Fruit fly (Drosophila melanogaster) whole organism, embryonic: ENCODE measurements around the gene Rabex-5.

ENCODE experiments used
- Awh ChIP-seq: fragments of 200-800 bp; sonication (Bioruptor generic); IDR thresholded peaks from 2 replicates; pipeline ENCODE4, ENCODE4 v1.3.6; 2022; ENCODE audit warnings: missing biosample characterization, missing genetic modification characterization
- Bdp1 ChIP-seq: fragments of 200-800 bp; sonication (Bioruptor generic); optimal IDR thresholded peaks from 3 replicates; lab custom pipeline; 2016; ENCODE audit warnings: missing biosample characterization, missing genetic modification characterization
- CG10267 ChIP-seq: fragments of 200-800 bp; sonication (Bioruptor generic); optimal IDR thresholded peaks from 2 replicates; lab custom pipeline; 2018; ENCODE audit warnings: missing biosample characterization, mild to moderate bottlenecking, missing genetic modification characterization, moderate library complexity
- CG11247 ChIP-seq: fragments of 200-800 bp; sonication (Bioruptor generic); IDR thresholded peaks from 2 replicates; pipeline ENCODE4 v1.3.6; 2022; ENCODE audit warnings: missing biosample characterization, missing genetic modification characterization
- CG13123 ChIP-seq: fragments of 200-800 bp; sonication (Bioruptor generic); optimal IDR thresholded peaks from 2 replicates; lab custom pipeline; 2016; ENCODE audit warnings: missing biosample characterization, missing genetic modification characterization
- CG14667 ChIP-seq: fragments of 200-800 bp; sonication (Bioruptor generic); IDR thresholded peaks from 2 replicates; pipeline ENCODE4 v1.3.6; 2022; ENCODE audit warnings: missing biosample characterization, missing genetic modification characterization
- CG14860 ChIP-seq: fragments of 200-800 bp; sonication (Bioruptor generic); IDR thresholded peaks from 3 replicates; pipeline ENCODE4 v1.3.6; 2022; ENCODE audit warnings: missing biosample characterization, missing genetic modification characterization; ENCODE audit not compliant: partially characterized antibody
- CG1602 ChIP-seq: fragments of 200-800 bp; sonication (Bioruptor generic); optimal IDR thresholded peaks from 3 replicates; lab custom pipeline; 2016; ENCODE audit warnings: missing biosample characterization, missing genetic modification characterization
- CG17359 ChIP-seq: fragments of 200-800 bp; sonication (Bioruptor generic); optimal IDR thresholded peaks from 3 replicates; lab custom pipeline; 2018; ENCODE audit warnings: missing biosample characterization, mild to moderate bottlenecking, missing genetic modification characterization, moderate library complexity
- CG17568 ChIP-seq: fragments of 200-800 bp; sonication (Bioruptor generic); optimal IDR thresholded peaks from 2 replicates; lab custom pipeline; 2018; ENCODE audit warnings: missing biosample characterization, mild to moderate bottlenecking, missing genetic modification characterization, moderate library complexity
- CG18262 ChIP-seq: fragments of 200-800 bp; optimal IDR thresholded peaks from 3 replicates; lab custom pipeline; 2019; ENCODE audit warnings: missing biosample characterization, mild to moderate bottlenecking, missing genetic modification characterization, moderate library complexity
- CG4424 ChIP-seq: fragments of 200-800 bp; sonication (Bioruptor generic); optimal IDR thresholded peaks from 3 replicates; lab custom pipeline; 2016; ENCODE audit warnings: missing biosample characterization, missing genetic modification characterization
- CG4617 ChIP-seq: fragments of 200-800 bp; sonication (Bioruptor generic); optimal IDR thresholded peaks from 3 replicates; lab custom pipeline; 2016; ENCODE audit warnings: missing biosample characterization, missing genetic modification characterization, borderline replicate concordance
- CG7963 ChIP-seq: fragments of 200-800 bp; sonication (Bioruptor generic); IDR thresholded peaks from 3 replicates; pipeline ENCODE4 v1.3.6; 2022; ENCODE audit warnings: missing biosample characterization, missing genetic modification characterization; ENCODE audit not compliant: partially characterized antibody
- CG8290 ChIP-seq, 3 experiments: fragments of 200-800 bp; sonication (Bioruptor generic); optimal IDR thresholded peaks; 2 replicates each; lab custom pipeline; 2016 to 2019; ENCODE audit warnings: missing biosample characterization in 3 of 3, missing genetic modification characterization in 3 of 3, mild to moderate bottlenecking in 2 of 3, moderate library complexity in 1 of 3
- Dbx ChIP-seq: fragments of 200-800 bp; sonication (Bioruptor generic); IDR thresholded peaks from 3 replicates; pipeline ENCODE4 v1.3.6; 2022; ENCODE audit warnings: missing biosample characterization, missing genetic modification characterization
- Dek ChIP-seq: fragments of 200-800 bp; sonication (Bioruptor generic); optimal IDR thresholded peaks from 3 replicates; lab custom pipeline; 2019; ENCODE audit warnings: missing biosample characterization, mild to moderate bottlenecking, missing genetic modification characterization, moderate library complexity
- Fer3 ChIP-seq: fragments of 200-800 bp; sonication (Bioruptor generic); optimal IDR thresholded peaks from 2 replicates; lab custom pipeline; 2018; ENCODE audit warnings: missing biosample characterization, mild to moderate bottlenecking, missing genetic modification characterization, moderate library complexity
- HLHmδ ChIP-seq: fragments of 200-800 bp; sonication (Bioruptor generic); optimal IDR thresholded peaks from 2 replicates; lab custom pipeline; 2018; ENCODE audit warnings: missing biosample characterization, mild to moderate bottlenecking, missing genetic modification characterization, moderate library complexity
- HmgZ ChIP-seq: fragments of 200-800 bp; sonication (Bioruptor generic); optimal IDR thresholded peaks from 2 replicates; lab custom pipeline; 2018; ENCODE audit warnings: missing biosample characterization, mild to moderate bottlenecking, missing genetic modification characterization
- Kr ChIP-seq: fragments of 200-800 bp; sonication (Bioruptor generic); optimal IDR thresholded peaks from 2 replicates; lab custom pipeline; 2017; ENCODE audit warnings: missing biosample characterization, mild to moderate bottlenecking, missing genetic modification characterization
- Meics ChIP-seq: fragments of 200-800 bp; sonication (Bioruptor generic); optimal IDR thresholded peaks from 2 replicates; lab custom pipeline; 2017; ENCODE audit warnings: missing biosample characterization, mild to moderate bottlenecking, missing genetic modification characterization
- Myb ChIP-seq: fragments of 200-800 bp; sonication (Bioruptor generic); optimal IDR thresholded peaks from 2 replicates; lab custom pipeline; 2016; ENCODE audit warnings: missing biosample characterization, missing genetic modification characterization
- Nf-YC ChIP-seq: fragments of 200-800 bp; optimal IDR thresholded peaks from 3 replicates; lab custom pipeline; 2019; ENCODE audit warnings: missing biosample characterization, mild to moderate bottlenecking, missing genetic modification characterization, moderate library complexity
- Spps ChIP-seq: fragments of 200-800 bp; sonication (Bioruptor generic); optimal IDR thresholded peaks from 2 replicates; lab custom pipeline; 2018; ENCODE audit warnings: missing biosample characterization, mild to moderate bottlenecking, missing genetic modification characterization
- Xbp1 ChIP-seq: fragments of 200-800 bp; sonication (Bioruptor generic); optimal IDR thresholded peaks from 3 replicates; lab custom pipeline; 2016; ENCODE audit warnings: missing biosample characterization, mild to moderate bottlenecking, missing genetic modification characterization
- ac ChIP-seq: fragments of 200-800 bp; sonication (Bioruptor generic); optimal IDR thresholded peaks from 3 replicates; lab custom pipeline; 2017; ENCODE audit warnings: missing biosample characterization, mild to moderate bottlenecking, missing genetic modification characterization
- crp ChIP-seq, 2 experiments: fragments of 200-800 bp; sonication (Bioruptor generic); optimal IDR thresholded peaks; 2 replicates in 1 of 2; 3 replicates in 1 of 2; lab custom pipeline; 2017; ENCODE audit warnings: missing biosample characterization in 2 of 2, missing genetic modification characterization in 2 of 2, mild to moderate bottlenecking in 1 of 2, moderate library complexity in 1 of 2
- dpn ChIP-seq, 2 experiments: fragments of 200-800 bp; sonication (Bioruptor generic); optimal IDR thresholded peaks; 3 replicates each; lab custom pipeline; 2016; ENCODE audit warnings: missing biosample characterization in 2 of 2, missing genetic modification characterization in 2 of 2
- en ChIP-seq: fragments of 200-800 bp; sonication (Bioruptor generic); optimal IDR thresholded peaks from 2 replicates; lab custom pipeline; 2016; ENCODE audit warnings: missing biosample characterization, missing genetic modification characterization
- fd3F ChIP-seq: fragments of 200-800 bp; sonication (Bioruptor generic); optimal IDR thresholded peaks from 2 replicates; lab custom pipeline; 2018; ENCODE audit warnings: missing biosample characterization, mild to moderate bottlenecking, missing genetic modification characterization, moderate library complexity
- gcm2 ChIP-seq: fragments of 200-800 bp; sonication (Bioruptor generic); optimal IDR thresholded peaks from 2 replicates; lab custom pipeline; 2016; ENCODE audit warnings: missing biosample characterization, missing genetic modification characterization
- her ChIP-seq: fragments of 200-800 bp; sonication (Bioruptor generic); optimal IDR thresholded peaks from 2 replicates; lab custom pipeline; 2016; ENCODE audit warnings: missing biosample characterization, missing genetic modification characterization
- hkb ChIP-seq, 2 experiments: fragments of 200-800 bp in 1 of 2; fragments of >200 bp in 1 of 2; sonication (Bioruptor generic) in 1 of 2; IDR thresholded peaks in 1 of 2; optimal IDR thresholded peaks in 1 of 2; 2 replicates each; pipeline versions ENCODE4 v1.3.6 to Lab custom; 2017 to 2022; ENCODE audit warnings: missing biosample characterization in 1 of 2, missing genetic modification characterization in 1 of 2
- mirr ChIP-seq: fragments of 200-800 bp; sonication (Bioruptor generic); optimal IDR thresholded peaks from 3 replicates; lab custom pipeline; 2018; ENCODE audit warnings: missing biosample characterization, mild to moderate bottlenecking, missing genetic modification characterization
- nerfin-2 ChIP-seq: fragments of 200-800 bp; sonication (Bioruptor generic); IDR thresholded peaks from 2 replicates; pipeline ENCODE4 v1.3.6; 2022; ENCODE audit warnings: missing biosample characterization, missing genetic modification characterization; ENCODE audit not compliant: partially characterized antibody
- org-1 ChIP-seq: fragments of 200-800 bp; sonication (Bioruptor generic); optimal IDR thresholded peaks from 2 replicates; lab custom pipeline; 2017; ENCODE audit warnings: missing biosample characterization, missing genetic modification characterization
- otp ChIP-seq: fragments of 200-800 bp; sonication (Bioruptor generic); IDR thresholded peaks from 3 replicates; pipeline ENCODE4, ENCODE4 v1.3.6; 2022; ENCODE audit warnings: missing biosample characterization, missing genetic modification characterization
- pfk ChIP-seq: fragments of 200-800 bp; sonication (Bioruptor generic); optimal IDR thresholded peaks from 2 replicates; lab custom pipeline; 2018; ENCODE audit warnings: missing biosample characterization, mild to moderate bottlenecking, missing genetic modification characterization, moderate library complexity
- psq ChIP-seq: fragments of 200-800 bp; sonication (Bioruptor generic); optimal IDR thresholded peaks from 2 replicates; lab custom pipeline; 2017; ENCODE audit warnings: missing biosample characterization, missing genetic modification characterization
- repo ChIP-seq: fragments of 200-800 bp; sonication (Bioruptor generic); optimal IDR thresholded peaks from 2 replicates; lab custom pipeline; 2016; ENCODE audit warnings: missing biosample characterization, missing genetic modification characterization
- rib ChIP-seq: fragments of 200-800 bp; sonication (Bioruptor generic); IDR thresholded peaks from 2 replicates; pipeline ENCODE4 v1.3.6; 2022; ENCODE audit warnings: missing biosample characterization, missing genetic modification characterization
- schlank ChIP-seq: fragments of 200-800 bp; sonication (Bioruptor generic); optimal IDR thresholded peaks from 2 replicates; lab custom pipeline; 2018; ENCODE audit warnings: missing biosample characterization, mild to moderate bottlenecking, missing genetic modification characterization
- sd ChIP-seq: fragments of 200-800 bp; sonication (Bioruptor generic); optimal IDR thresholded peaks from 3 replicates; lab custom pipeline; 2018; ENCODE audit warnings: missing biosample characterization, mild to moderate bottlenecking, missing genetic modification characterization, moderate library complexity
- seq ChIP-seq: fragments of 200-800 bp; sonication (Bioruptor generic); IDR thresholded peaks from 2 replicates; pipeline ENCODE4 v1.3.6; 2022; ENCODE audit warnings: missing biosample characterization, missing genetic modification characterization
- shn ChIP-seq: fragments of 200-800 bp; sonication (Bioruptor generic); optimal IDR thresholded peaks from 3 replicates; lab custom pipeline; 2016; ENCODE audit warnings: missing biosample characterization, missing genetic modification characterization
- sqz ChIP-seq: fragments of 200-800 bp; sonication (Bioruptor generic); optimal IDR thresholded peaks from 3 replicates; lab custom pipeline; 2018; ENCODE audit warnings: missing biosample characterization, mild to moderate bottlenecking, missing genetic modification characterization
- sug ChIP-seq: fragments of 200-800 bp; optimal IDR thresholded peaks from 2 replicates; lab custom pipeline; 2019; ENCODE audit warnings: missing biosample characterization, mild to moderate bottlenecking, missing genetic modification characterization, moderate library complexity
- tup ChIP-seq: fragments of 200-800 bp; sonication (Bioruptor generic); optimal IDR thresholded peaks from 2 replicates; lab custom pipeline; 2016; ENCODE audit warnings: missing biosample characterization, mild to moderate bottlenecking, missing genetic modification characterization, moderate library complexity
- usp ChIP-seq: fragments of >200 bp; optimal IDR thresholded peaks from 2 replicates; lab custom pipeline; 2017; ENCODE audit warnings: missing biosample characterization, missing genetic modification characterization

The Rabex-5 gene

DNA sequence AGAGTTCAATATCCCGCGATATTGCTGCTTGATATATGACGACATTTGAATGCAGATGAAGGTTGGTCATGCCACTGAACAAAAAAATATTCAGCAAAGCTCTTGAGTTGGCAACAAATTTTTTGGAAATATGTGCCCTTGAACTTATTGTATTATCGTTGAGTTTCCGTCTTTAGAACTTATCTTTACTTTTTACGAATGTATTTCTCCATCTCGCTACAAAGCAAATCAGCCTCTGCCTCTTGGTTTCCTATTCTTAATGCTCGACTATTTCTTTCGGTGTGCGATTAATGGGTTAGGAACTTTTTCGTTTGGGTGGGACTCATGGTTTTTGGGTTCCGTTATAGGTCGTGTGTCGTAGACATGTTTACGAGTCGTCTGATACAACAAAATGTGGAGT lies 27.4 kb downstream of the Rabex-5 start (continued):
- TF ChIP-seq Nf-YC = no peak
- no peak for TF ChIP-seq tup
- no peak for TF ChIP-seq usp
- peak; percentile 51 for TF ChIP-seq sqz
- TF ChIP-seq CG1602 (GFP tag; lab: Kevin White, UChicago) = peak; percentile 68
- no peak for TF ChIP-seq hkb (optimal IDR thresholded peaks at IDR 0.05; lab: Kevin White, UChicago)
- TF ChIP-seq hkb (GFP tag; IDR thresholded peaks at IDR 0.05; lab: Robert Waterston, UW) = peak; percentile 71
- peak; percentile 13 for TF ChIP-seq CG4617
- peak; percentile 66 for TF ChIP-seq CG17568 (GFP tag; lab: Kevin White, UChicago)
- TF ChIP-seq shn = no peak
- no peak for TF ChIP-seq CG11247 (GFP tag; lab: Robert Waterston, UW)
- no peak for TF ChIP-seq psq
- TF ChIP-seq CG8290 (GFP tag; optimal IDR thresholded peaks at IDR 0.05; lab: Kevin White, UChicago) = peak; percentile 71
- TF ChIP-seq CG8290 (tag; optimal IDR thresholded peaks at IDR 0.05; lab: Kevin White, UChicago) = peak; percentile 32 to 34
- peak; percentile 60 to 75 for TF ChIP-seq dpn (GFP tag; optimal IDR thresholded peaks at IDR 0.05; lab: Kevin White, UChicago)
- no peak for TF ChIP-seq repo (GFP tag; lab: Kevin White, UChicago)
- TF ChIP-seq CG14667 = no peak
- TF ChIP-seq sd (tag; lab: Kevin White, UChicago) = peak; percentile 49
- TF ChIP-seq Xbp1 (GFP tag; lab: Kevin White, UChicago) = peak; percentile 75
- peak; percentile 83; the same call in 2 of the 3 replicates for TF ChIP-seq otp
- peak; percentile 74 for TF ChIP-seq CG4424 (GFP tag; lab: Kevin White, UChicago)
- TF ChIP-seq Fer3 (tag; lab: Kevin White, UChicago) = peak; percentile 40
- no peak for TF ChIP-seq seq
- peak; percentile 37 for TF ChIP-seq org-1 (GFP tag; lab: Kevin White, UChicago)
- TF ChIP-seq CG17359 = peak; percentile 64
- no peak for TF ChIP-seq mirr (GFP tag; lab: Kevin White, UChicago)
- peak; percentile 51 for TF ChIP-seq en (GFP tag; lab: Kevin White, UChicago)
- peak; percentile 34 for TF ChIP-seq gcm2 (GFP tag; lab: Kevin White, UChicago)
- TF ChIP-seq CG13123 (GFP tag; lab: Kevin White, UChicago) = no peak
- TF ChIP-seq nerfin-2 (GFP tag; lab: Robert Waterston, UW) = no peak
- TF ChIP-seq fd3F = no peak
- TF ChIP-seq CG7963 = no peak
- TF ChIP-seq Awh (GFP tag; lab: Robert Waterston, UW) = no peak
- no peak for TF ChIP-seq HLHmδ (GFP tag; lab: Kevin White, UChicago)
- no peak for TF ChIP-seq pfk
- no peak for TF ChIP-seq Dbx
- no peak for TF ChIP-seq schlank (tag; lab: Kevin White, UChicago)
- TF ChIP-seq sug (tag; lab: Kevin White, UChicago) = no peak
- peak; percentile 80 for TF ChIP-seq Spps (tag; lab: Kevin White, UChicago)
- no peak for TF ChIP-seq Kr (GFP tag; lab: Kevin White, UChicago)
- TF ChIP-seq CG10267 (tag; lab: Kevin White, UChicago) = peak; percentile 63
- TF ChIP-seq CG18262 (tag; lab: Kevin White, UChicago) = peak; percentile 85
- no peak for TF ChIP-seq Dek
- TF ChIP-seq CG14860 (GFP tag; lab: Robert Waterston, UW) = no peak
- no peak for TF ChIP-seq ac (GFP tag; lab: Kevin White, UChicago)
- peak; percentile 29 for TF ChIP-seq Myb (GFP tag; lab: Kevin White, UChicago)
- peak; percentile 59 for TF ChIP-seq her (GFP tag; lab: Kevin White, UChicago)
- TF ChIP-seq crp (GFP tag; optimal IDR thresholded peaks at IDR 0.05; lab: Kevin White, UChicago) = no peak
- peak; percentile 12 for TF ChIP-seq Bdp1
- no peak for TF ChIP-seq rib
- peak; percentile 32 for TF ChIP-seq Meics (GFP tag; lab: Kevin White, UChicago)
- peak; percentile 33 for TF ChIP-seq HmgZ (tag; lab: Kevin White, UChicago)
